Fruit fly (Drosophila melanogaster): ENCODE results near the gene CG5555.

CG5555 gene

DNA sequence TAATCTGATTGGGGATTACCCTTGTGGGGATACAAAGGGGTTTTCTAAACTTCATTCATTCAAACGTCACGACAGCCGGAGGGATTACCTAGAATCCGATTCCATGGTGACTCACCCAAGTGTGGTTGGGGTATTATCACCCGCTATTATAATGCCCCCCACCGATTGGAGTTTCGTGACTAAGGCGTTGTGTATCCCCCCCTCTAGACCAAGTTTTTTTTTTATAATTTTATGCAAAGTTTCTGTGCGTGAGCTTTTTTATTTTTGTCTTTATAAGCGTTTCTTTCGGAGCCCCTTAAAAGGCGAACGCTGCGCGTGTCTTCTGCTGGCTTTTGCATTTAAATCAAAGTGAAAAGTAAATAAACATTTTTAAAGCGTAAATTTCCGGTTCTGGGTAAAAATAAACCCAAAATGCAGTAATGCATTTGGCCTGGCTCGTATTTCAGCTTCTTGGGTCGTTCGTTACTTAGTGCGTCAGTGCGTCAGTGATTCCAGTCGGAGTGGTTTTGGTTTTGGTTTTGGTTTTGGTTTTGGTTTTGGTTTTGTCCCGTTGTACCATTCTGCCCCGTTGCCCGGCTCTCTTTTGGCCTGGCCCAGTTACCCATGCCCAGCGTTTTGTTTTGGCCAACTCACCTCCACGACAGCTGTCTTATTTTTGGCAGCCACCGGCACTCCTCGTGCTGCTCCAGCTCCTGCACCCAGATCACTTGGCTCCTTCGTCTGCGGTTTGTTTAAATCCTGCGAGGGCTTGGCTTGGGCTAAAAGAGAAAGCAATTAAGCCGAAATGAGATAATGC is 29.3 kb downstream of the CG5555 start:
- no peak for TF ChIP-seq CG17801 (GFP tag; optimal IDR thresholded peaks at IDR 0.05; ENCODE audit: partially characterized antibody)

- TF ChIP-seq CG17801 (GFP tag; optimal IDR thresholded peaks at IDR 0.05; ENCODE audit: partially characterized antibody), result peak; percentile 72
Observed at dm6 chr3R:19147511-19148239, 32.7 kb downstream of the CG5555 start, which contains the start of gene Ppcs. Gene Ppcs, minus strand, starts transcription at chr3R:19147910.

DNA sequence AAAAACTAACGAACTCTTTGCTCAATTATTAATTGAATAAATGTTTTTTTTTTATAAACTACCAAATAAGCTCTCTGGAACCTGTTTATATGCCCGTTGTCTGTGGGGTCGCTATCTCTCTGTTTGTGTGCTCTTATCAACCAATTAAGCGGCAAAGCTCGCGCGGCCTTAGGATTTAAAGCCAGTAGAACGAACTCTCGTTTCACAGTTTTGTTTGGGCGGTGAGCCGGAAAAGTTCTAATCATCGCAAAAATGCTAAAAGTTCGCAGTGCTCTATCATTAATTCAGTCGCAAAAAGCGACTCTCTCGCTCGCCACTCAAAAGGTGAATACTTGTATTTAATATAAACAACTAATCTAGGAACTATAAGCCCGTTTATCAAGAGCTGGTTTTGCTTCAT is 45.4 kb downstream of the CG5555 start, which contains the start of gene Cyp12a4:
Gene Cyp12a4 (plus strand): TSS at position 202 of the 400 bp plus-strand sequence.
- TF ChIP-seq CG17801 (GFP tag; optimal IDR thresholded peaks at IDR 0.05; ENCODE audit: partially characterized antibody), result no peak

- no peak for TF ChIP-seq CG17801 (GFP tag; optimal IDR thresholded peaks at IDR 0.05; ENCODE audit: partially characterized antibody)
Observed at dm6 chr3R:19132146-19132833, 48.0 kb downstream of the CG5555 start, which contains the start of gene Cyp12a5. Gene Cyp12a5, plus strand, starts transcription at chr3R:19132648.

Data from ovary, adult (tissue).